Fruit fly (Drosophila melanogaster): ENCODE results near the gene Nepl14.

- TF ChIP-seq psq (optimal IDR thresholded peaks at IDR 0.05) (no peak), CG8478 (optimal IDR thresholded peaks at IDR 0.05) (no peak), EcR (GFP tag; optimal IDR thresholded peaks at IDR 0.05) (no peak), usp (GFP tag; optimal IDR thresholded peaks at IDR 0.05) (no peak)
Measured at dm6 chr3R:22745432-22745831, 18.1 kb downstream of the Nepl14 start, which contains the start of the genes vret and HP1c.
